Worm (Caenorhabditis elegans): ENCODE results near the gene gcn-2.

ce11 chrII:13107719-13108118, 23.8 kb downstream of the gcn-2 start, which contains the start of gene pqn-32:
- TF ChIP-seq skn-1 (tag; optimal IDR thresholded peaks at IDR 0.05) (no peak), aly-2 (tag; optimal IDR thresholded peaks at IDR 0.05) (no peak), snpc-4 (tag; optimal IDR thresholded peaks at IDR 0.05) (no peak), nhr-10 (tag; optimal IDR thresholded peaks at IDR 0.05) (no peak), lin-39 (tag; optimal IDR thresholded peaks at IDR 0.05) (no peak)

All from whole organism, L2 larva.